Worm (Caenorhabditis elegans) whole organism, young adult: ENCODE data around the gene R04E5.7.
A peak's percentile ranks its signal among the peaks of the same experiment; 100 is the strongest.

Source experiments
- B0336.3 ChIP-seq: fragments of 200-800 bp; sonication (Bioruptor generic); IDR thresholded peaks from 2 replicates; pipeline ENCODE4 v1.3.6; 2022; ENCODE audit warnings: missing genetic modification characterization, missing compliant biosample characterization
- D2030.7 ChIP-seq: fragments of 200-800 bp; sonication (Bioruptor generic); IDR thresholded peaks from 2 replicates; pipeline ENCODE4 v1.3.6; 2022; ENCODE audit warnings: missing genetic modification reagents, missing genetic modification characterization, missing compliant biosample characterization
- F10E7.11 ChIP-seq: sonication (generic microtip); optimal IDR thresholded peaks from 2 replicates; lab custom pipeline; 2017; ENCODE audit warnings: mild to moderate bottlenecking, missing genetic modification characterization, moderate library complexity, missing compliant biosample characterization
- F37B4.10 ChIP-seq: fragments of 200-800 bp; sonication (Bioruptor generic); IDR thresholded peaks from 2 replicates; pipeline ENCODE4 v1.3.6; 2022; ENCODE audit warnings: missing genetic modification characterization, missing compliant biosample characterization
- F39B2.1 ChIP-seq: fragments of 200-800 bp; sonication (Bioruptor generic); IDR thresholded peaks from 2 replicates; pipeline ENCODE4 v1.3.6; 2022; ENCODE audit warnings: missing genetic modification reagents, missing genetic modification characterization, missing compliant biosample characterization
- F57C9.4 ChIP-seq: sonication (generic microtip); optimal IDR thresholded peaks from 2 replicates; lab custom pipeline; 2017; ENCODE audit warnings: mild to moderate bottlenecking, missing genetic modification characterization, missing compliant biosample characterization
- K11D2.4 ChIP-seq: fragments of 200-800 bp; sonication (Bioruptor generic); IDR thresholded peaks from 2 replicates; pipeline ENCODE4 v1.3.6; 2022; ENCODE audit warnings: missing genetic modification reagents, missing genetic modification characterization, missing compliant biosample characterization
- K12H6.12 ChIP-seq: fragments of 200-800 bp; sonication (Bioruptor generic); optimal IDR thresholded peaks from 2 replicates; lab custom pipeline; 2018; ENCODE audit warnings: mild to moderate bottlenecking, missing genetic modification characterization, missing compliant biosample characterization
- T26A5.8 ChIP-seq: sonication (generic microtip); optimal IDR thresholded peaks from 2 replicates; lab custom pipeline; 2016; ENCODE audit warnings: missing genetic modification characterization, missing compliant biosample characterization
- Y53G8AR.9 ChIP-seq: fragments of 200-800 bp; sonication (Bioruptor generic); conservative IDR thresholded peaks from 2 replicates; pipeline ENCODE4 v1.3.6; 2022; ENCODE audit warnings: missing genetic modification reagents, missing genetic modification characterization, missing compliant biosample characterization
- Y56A3A.18 ChIP-seq: fragments of 200-800 bp; sonication (Bioruptor generic); IDR thresholded peaks from 2 replicates; pipeline ENCODE4 v1.3.6; 2022; ENCODE audit warnings: missing genetic modification reagents, missing genetic modification characterization, missing compliant biosample characterization
- Y79H2A.3 ChIP-seq: fragments of 200-800 bp; sonication (Bioruptor generic); conservative IDR thresholded peaks from 2 replicates; pipeline ENCODE4 v1.3.6; 2022; ENCODE audit warnings: missing genetic modification reagents, missing genetic modification characterization, missing compliant biosample characterization
- Y95B8A.8 ChIP-seq: fragments of 200-800 bp; sonication (Bioruptor generic); IDR thresholded peaks from 2 replicates; pipeline ENCODE4 v1.3.6; 2022; ENCODE audit warnings: missing genetic modification reagents, missing genetic modification characterization, missing compliant biosample characterization
- ZK185.1 ChIP-seq: sonication (generic microtip); optimal IDR thresholded peaks from 2 replicates; lab custom pipeline; 2016; ENCODE audit warnings: mild to moderate bottlenecking, missing genetic modification characterization, missing compliant biosample characterization; ENCODE audit not compliant: poor library complexity, severe bottlenecking
- aptf-2 ChIP-seq: fragments of 200-800 bp; sonication (Bioruptor generic); conservative IDR thresholded peaks from 2 replicates; pipeline ENCODE4 v1.3.6; 2022; ENCODE audit warnings: missing genetic modification reagents, missing genetic modification characterization, missing compliant biosample characterization
- atf-7 ChIP-seq: sonication (generic microtip); optimal IDR thresholded peaks from 2 replicates; lab custom pipeline; 2017; ENCODE audit warnings: mild to moderate bottlenecking, missing genetic modification characterization, missing compliant biosample characterization
- athp-1 ChIP-seq: sonication (generic microtip); optimal IDR thresholded peaks from 2 replicates; lab custom pipeline; 2017; ENCODE audit warnings: mild to moderate bottlenecking, missing genetic modification characterization, missing compliant biosample characterization
- bed-2 ChIP-seq: fragments of 200-800 bp; sonication (Bioruptor generic); IDR thresholded peaks from 2 replicates; pipeline ENCODE4 v1.3.6; 2022; ENCODE audit warnings: missing genetic modification reagents, missing genetic modification characterization, missing compliant biosample characterization
- cebp-1 ChIP-seq, 2 experiments: fragments of 200-800 bp in 1 of 2; sonication (Bioruptor generic) in 1 of 2; sonication (generic microtip) in 1 of 2; IDR thresholded peaks in 1 of 2; optimal IDR thresholded peaks in 1 of 2; 2 replicates each; pipeline versions ENCODE4 v1.3.6 to Lab custom; 2017 to 2022; ENCODE audit warnings: missing compliant biosample characterization in 2 of 2, missing genetic modification characterization in 2 of 2, mild to moderate bottlenecking in 1 of 2, missing genetic modification reagents in 1 of 2, moderate library complexity in 1 of 2
- cebp-2 ChIP-seq: fragments of 200-800 bp; sonication (Bioruptor generic); IDR thresholded peaks from 2 replicates; pipeline ENCODE4 v1.3.6; 2022; ENCODE audit warnings: missing genetic modification characterization, missing compliant biosample characterization
- ceh-91 ChIP-seq: fragments of 200-800 bp; sonication (Bioruptor generic); IDR thresholded peaks from 2 replicates; pipeline ENCODE4 v1.3.6; 2022; ENCODE audit warnings: missing genetic modification reagents, missing genetic modification characterization, missing compliant biosample characterization
- die-1 ChIP-seq: sonication (generic microtip); optimal IDR thresholded peaks from 2 replicates; lab custom pipeline; 2016; ENCODE audit warnings: missing genotype, mild to moderate bottlenecking, missing genetic modification characterization, missing compliant biosample characterization
- egl-18 ChIP-seq: fragments of 200-800 bp; sonication (Bioruptor generic); IDR thresholded peaks from 2 replicates; pipeline ENCODE4 v1.3.6; 2022; ENCODE audit warnings: missing genetic modification reagents, missing genetic modification characterization, missing compliant biosample characterization
- ekl-4 ChIP-seq: fragments of 200-800 bp; sonication (Bioruptor generic); IDR thresholded peaks from 2 replicates; pipeline ENCODE4 v1.3.6; 2022; ENCODE audit warnings: missing genetic modification reagents, missing genetic modification characterization, missing compliant biosample characterization
- gei-17 ChIP-seq: fragments of 200-800 bp; sonication (Bioruptor generic); optimal IDR thresholded peaks from 2 replicates; lab custom pipeline; 2018; ENCODE audit warnings: mild to moderate bottlenecking, missing genetic modification characterization, missing compliant biosample characterization
- him-1 ChIP-seq: sonication (generic microtip); optimal IDR thresholded peaks from 2 replicates; lab custom pipeline; 2016; ENCODE audit warnings: missing genotype, missing genetic modification reagents, missing genetic modification characterization, missing compliant biosample characterization
- hlh-26 ChIP-seq: fragments of 200-800 bp; sonication (Bioruptor generic); conservative IDR thresholded peaks from 2 replicates; pipeline ENCODE4 v1.3.6; 2022; ENCODE audit warnings: missing genetic modification reagents, missing genetic modification characterization, missing compliant biosample characterization
- let-526 ChIP-seq: fragments of 200-800 bp; sonication (Bioruptor generic); IDR thresholded peaks from 2 replicates; pipeline ENCODE4 v1.3.6; 2022; ENCODE audit warnings: missing genetic modification reagents, missing genetic modification characterization, missing compliant biosample characterization
- lin-26 ChIP-seq: fragments of 200-800 bp; sonication (Bioruptor generic); IDR thresholded peaks from 2 replicates; pipeline ENCODE4 v1.3.6; 2022; ENCODE audit warnings: missing genetic modification reagents, missing genetic modification characterization, missing compliant biosample characterization
- lin-40 ChIP-seq: sonication (generic microtip); optimal IDR thresholded peaks from 2 replicates; lab custom pipeline; 2016; ENCODE audit warnings: missing genetic modification characterization, mild to moderate bottlenecking, missing compliant biosample characterization, missing genotype, missing genetic modification reagents
- lir-1 ChIP-seq: fragments of 200-800 bp; sonication (Bioruptor generic); conservative IDR thresholded peaks from 2 replicates; pipeline ENCODE4 v1.3.6; 2022; ENCODE audit warnings: missing genetic modification reagents, missing genetic modification characterization, missing compliant biosample characterization
- lsl-1 ChIP-seq: fragments of 200-800 bp; sonication (Bioruptor generic); optimal IDR thresholded peaks from 2 replicates; lab custom pipeline; 2018; ENCODE audit warnings: mild to moderate bottlenecking, missing genetic modification characterization, moderate library complexity, missing compliant biosample characterization
- madf-10 ChIP-seq: sonication (generic microtip); optimal IDR thresholded peaks from 2 replicates; lab custom pipeline; 2016; ENCODE audit warnings: mild to moderate bottlenecking, missing genetic modification characterization, missing compliant biosample characterization
- madf-3 ChIP-seq: fragments of 200-800 bp; sonication (Bioruptor generic); IDR thresholded peaks from 2 replicates; pipeline ENCODE4 v1.3.6; 2022; ENCODE audit warnings: missing genetic modification reagents, missing genetic modification characterization, missing compliant biosample characterization
- madf-6 ChIP-seq: fragments of 200-800 bp; sonication (Bioruptor generic); IDR thresholded peaks from 2 replicates; pipeline ENCODE4 v1.3.6; 2022; ENCODE audit warnings: missing genetic modification reagents, missing genetic modification characterization, missing compliant biosample characterization
- madf-8 ChIP-seq: fragments of 200-800 bp; sonication (Bioruptor generic); conservative IDR thresholded peaks from 2 replicates; pipeline ENCODE4 v1.3.6; 2022; ENCODE audit warnings: missing genetic modification reagents, missing genetic modification characterization, missing compliant biosample characterization
- mel-28 ChIP-seq: sonication (generic microtip); optimal IDR thresholded peaks from 2 replicates; lab custom pipeline; 2016; ENCODE audit warnings: borderline replicate concordance, mild to moderate bottlenecking, missing genetic modification characterization, missing compliant biosample characterization
- nhr-179 ChIP-seq: sonication (generic microtip); optimal IDR thresholded peaks from 2 replicates; lab custom pipeline; 2016; ENCODE audit warnings: mild to moderate bottlenecking, missing genetic modification characterization, missing compliant biosample characterization
- nhr-27 ChIP-seq: fragments of 200-800 bp; sonication (Bioruptor generic); optimal IDR thresholded peaks from 2 replicates; lab custom pipeline; 2018; ENCODE audit warnings: mild to moderate bottlenecking, missing genetic modification characterization, moderate library complexity, missing compliant biosample characterization
- pbrm-1 ChIP-seq: fragments of 200-800 bp; sonication (Bioruptor generic); IDR thresholded peaks from 2 replicates; pipeline ENCODE4 v1.3.6; 2022; ENCODE audit warnings: missing genetic modification reagents, missing genetic modification characterization, missing compliant biosample characterization
- repo-1 ChIP-seq: sonication (generic microtip); optimal IDR thresholded peaks from 2 replicates; lab custom pipeline; 2017; ENCODE audit warnings: mild to moderate bottlenecking, missing genetic modification characterization, missing compliant biosample characterization
- sdz-38 ChIP-seq: sonication (generic microtip); optimal IDR thresholded peaks from 2 replicates; lab custom pipeline; 2016; ENCODE audit warnings: missing genotype, missing genetic modification characterization, missing compliant biosample characterization
- sea-2 ChIP-seq: fragments of 200-800 bp; sonication (Bioruptor generic); IDR thresholded peaks from 2 replicates; pipeline ENCODE4 v1.3.6; 2022; ENCODE audit warnings: missing genetic modification characterization, missing compliant biosample characterization
- snpc-3.4 ChIP-seq: sonication (generic microtip); optimal IDR thresholded peaks from 2 replicates; lab custom pipeline; 2017; ENCODE audit warnings: missing genetic modification characterization, mild to moderate bottlenecking, missing compliant biosample characterization, antibody characterized with exemption, moderate library complexity, missing genotype, missing genetic modification reagents
- somi-1 ChIP-seq: fragments of 200-800 bp; sonication (Bioruptor generic); optimal IDR thresholded peaks from 2 replicates; lab custom pipeline; 2018; ENCODE audit warnings: mild to moderate bottlenecking, missing genetic modification characterization, missing compliant biosample characterization
- unc-130 ChIP-seq: sonication (generic microtip); optimal IDR thresholded peaks from 2 replicates; lab custom pipeline; 2016; ENCODE audit warnings: missing genetic modification reagents, missing genetic modification characterization, missing compliant biosample characterization
- zim-3 ChIP-seq: sonication (generic microtip); optimal IDR thresholded peaks from 2 replicates; lab custom pipeline; 2017; ENCODE audit warnings: mild to moderate bottlenecking, missing genetic modification characterization, moderate library complexity, missing compliant biosample characterization
- ztf-18 ChIP-seq: sonication (generic microtip); optimal IDR thresholded peaks from 2 replicates; lab custom pipeline; 2016; ENCODE audit warnings: missing genotype, mild to moderate bottlenecking, missing genetic modification characterization, missing compliant biosample characterization
- ztf-26 ChIP-seq: sonication (generic microtip); optimal IDR thresholded peaks from 2 replicates; lab custom pipeline; 2017; ENCODE audit warnings: missing genetic modification characterization, missing compliant biosample characterization

The R04E5.7 gene

ce11 chrX:8838176-8838575, 41.1 kb upstream of the R04E5.7 start (continued):
- no peak for TF ChIP-seq cebp-1 (GFP tag; IDR thresholded peaks at IDR 0.05; lab: Robert Waterston, UW)
- peak; percentile 20 for TF ChIP-seq cebp-1 (tag; optimal IDR thresholded peaks at IDR 0.05; lab: Kevin White, UChicago)
- no peak for TF ChIP-seq egl-18 (GFP tag; lab: Robert Waterston, UW)
- no peak for TF ChIP-seq somi-1
- peak; percentile 66 for TF ChIP-seq D2030.7 (GFP tag; lab: Robert Waterston, UW)
- peak; percentile 68 for TF ChIP-seq ZK185.1 (tag; lab: Kevin White, UChicago)
- no peak for TF ChIP-seq F39B2.1 (GFP tag; lab: Robert Waterston, UW)
- peak; percentile 70 for TF ChIP-seq die-1 (tag; lab: Kevin White, UChicago)
- TF ChIP-seq lin-26 = peak; percentile 92
- no peak for TF ChIP-seq hlh-26 (GFP tag; lab: Robert Waterston, UW)
- no peak for TF ChIP-seq sea-2 (GFP tag; lab: Robert Waterston, UW)
- no peak for TF ChIP-seq lin-40 (tag; lab: Kevin White, UChicago)
- no peak for TF ChIP-seq B0336.3 (GFP tag; lab: Robert Waterston, UW)
- peak; percentile 45 for TF ChIP-seq him-1 (tag; lab: Kevin White, UChicago)
- no peak for TF ChIP-seq let-526 (GFP tag; lab: Robert Waterston, UW)
- no peak for TF ChIP-seq aptf-2
- 0 out of 2 replicates have a peak, but pooled peaks have one; percentile 80 for TF ChIP-seq Y56A3A.18 (GFP tag; lab: Robert Waterston, UW)
- no peak for TF ChIP-seq K11D2.4 (GFP tag; lab: Robert Waterston, UW)
- peak; percentile 59; the same call in 1 of the 2 replicates for TF ChIP-seq pbrm-1 (GFP tag; lab: Robert Waterston, UW)
- no peak for TF ChIP-seq F37B4.10 (GFP tag; lab: Robert Waterston, UW)
- 0 out of 2 replicates have a peak, but pooled peaks have one; percentile 46 for TF ChIP-seq madf-3 (GFP tag; lab: Robert Waterston, UW)
- no peak for TF ChIP-seq unc-130
- no peak for TF ChIP-seq T26A5.8 (tag; lab: Kevin White, UChicago)
- no peak for TF ChIP-seq snpc-3.4 (tag; lab: Kevin White, UChicago)
- TF ChIP-seq madf-6 (GFP tag; lab: Robert Waterston, UW) = no peak
- TF ChIP-seq Y53G8AR.9 (GFP tag; lab: Robert Waterston, UW) = no peak
- TF ChIP-seq F57C9.4 = no peak
- TF ChIP-seq lir-1 = no peak
- no peak for TF ChIP-seq atf-7 (tag; lab: Kevin White, UChicago)
- no peak for TF ChIP-seq gei-17 (GFP tag; lab: Kevin White, UChicago)
- TF ChIP-seq mel-28 = no peak
- no peak for TF ChIP-seq Y79H2A.3 (GFP tag; lab: Robert Waterston, UW)
- no peak for TF ChIP-seq madf-8
- TF ChIP-seq madf-10 = peak; percentile 5
- peak; percentile 15 for TF ChIP-seq zim-3 (tag; lab: Kevin White, UChicago)
- TF ChIP-seq ekl-4 (GFP tag; lab: Robert Waterston, UW) = no peak
- peak; percentile 55 for TF ChIP-seq ztf-18 (tag; lab: Kevin White, UChicago)
- no peak for TF ChIP-seq sdz-38 (tag; lab: Kevin White, UChicago)
- TF ChIP-seq repo-1 (tag; lab: Kevin White, UChicago) = no peak
- no peak for TF ChIP-seq bed-2 (GFP tag; lab: Robert Waterston, UW)
- TF ChIP-seq ztf-26 (tag; lab: Kevin White, UChicago) = no peak
- TF ChIP-seq Y95B8A.8 (GFP tag; lab: Robert Waterston, UW) = no peak
- TF ChIP-seq nhr-179 = no peak
- no peak for TF ChIP-seq nhr-27
- TF ChIP-seq athp-1 (tag; lab: Kevin White, UChicago) = no peak
- no peak for TF ChIP-seq cebp-2 (GFP tag; lab: Robert Waterston, UW)
- no peak for TF ChIP-seq F10E7.11 (tag; lab: Kevin White, UChicago)
- TF ChIP-seq ceh-91 (GFP tag; lab: Robert Waterston, UW) = 0 out of 2 replicates have a peak, but pooled peaks have one; percentile 10
- no peak for TF ChIP-seq lsl-1
- no peak for TF ChIP-seq K12H6.12 (tag; lab: Kevin White, UChicago)
